Fruit fly (Drosophila melanogaster): ENCODE data around the gene CG11714.

CG11714 gene

dm6 chr3L:11515349-11516079 lies 7.0 kb downstream of the CG11714 start (continued):
- TF ChIP-seq CG10543 (GFP tag; optimal IDR thresholded peaks at IDR 0.05) = no peak
- TF ChIP-seq btn (GFP tag; optimal IDR thresholded peaks at IDR 0.05) = no peak
- TF ChIP-seq wdn (GFP tag; IDR thresholded peaks at IDR 0.05) = no peak
- TF ChIP-seq Med (GFP tag) = no peak
- no peak for TF ChIP-seq CG10462 (GFP tag; optimal IDR thresholded peaks at IDR 0.05)
- no peak for TF ChIP-seq ems (GFP tag; optimal IDR thresholded peaks at IDR 0.05)
- TF ChIP-seq Meics (GFP tag; optimal IDR thresholded peaks at IDR 0.05) = no peak
- TF ChIP-seq CG12942 (GFP tag; optimal IDR thresholded peaks at IDR 0.05) = no peak
- TF ChIP-seq CG13424 (tag; optimal IDR thresholded peaks at IDR 0.05) = no peak
- TF ChIP-seq MBD-R2 (GFP tag; IDR thresholded peaks at IDR 0.05) = no peak
- TF ChIP-seq dmrt11E (tag; optimal IDR thresholded peaks at IDR 0.05) = no peak
- TF ChIP-seq HLH3B (GFP tag; IDR thresholded peaks at IDR 0.05) = no peak
- TF ChIP-seq CG13296 (GFP tag; optimal IDR thresholded peaks at IDR 0.05) = no peak
- no peak for TF ChIP-seq CG17361 (GFP tag; IDR thresholded peaks at IDR 0.05)
- no peak for TF ChIP-seq pzg (GFP tag; optimal IDR thresholded peaks at IDR 0.05)
- no peak for TF ChIP-seq CG8765 (GFP tag; IDR thresholded peaks at IDR 0.05)
- no peak for TF ChIP-seq H15 (GFP tag; IDR thresholded peaks at IDR 0.05)
- no peak for TF ChIP-seq peb (GFP tag; IDR thresholded peaks at IDR 0.05)
- peak; percentile 23 for TF ChIP-seq gem (tag; optimal IDR thresholded peaks at IDR 0.05)
- TF ChIP-seq kni (GFP tag; optimal IDR thresholded peaks at IDR 0.05) = peak; percentile 78
- TF ChIP-seq CG18262 (tag; optimal IDR thresholded peaks at IDR 0.05) = no peak
- TF ChIP-seq H2.0 (GFP tag; IDR thresholded peaks at IDR 0.05) = no peak
- no peak for TF ChIP-seq fd102C (GFP tag; optimal IDR thresholded peaks at IDR 0.05)
- peak; percentile 7 for TF ChIP-seq CG7839 (tag; optimal IDR thresholded peaks at IDR 0.05)
- no peak for TF ChIP-seq CG6654 (GFP tag; optimal IDR thresholded peaks at IDR 0.05)
- no peak for TF ChIP-seq CG10431 (GFP tag; optimal IDR thresholded peaks at IDR 0.05)
- 0 out of 2 replicates have a peak, but pooled peaks have one; percentile 11 for TF ChIP-seq CG6689 (GFP tag; IDR thresholded peaks at IDR 0.05)
- TF ChIP-seq Atf-2 (GFP tag; optimal IDR thresholded peaks at IDR 0.05) = no peak
- TF ChIP-seq hkb (optimal IDR thresholded peaks at IDR 0.05) = no peak
- TF ChIP-seq hkb (GFP tag; IDR thresholded peaks at IDR 0.05) = no peak
- TF ChIP-seq NFAT (GFP tag; IDR thresholded peaks at IDR 0.05) = no peak
- TF ChIP-seq Hsf (GFP tag; optimal IDR thresholded peaks at IDR 0.05) = no peak
- TF ChIP-seq unpg (GFP tag; optimal IDR thresholded peaks at IDR 0.05) = peak; percentile 11
- TF ChIP-seq Doc3 (GFP tag; IDR thresholded peaks at IDR 0.05; ENCODE audit: partially characterized antibody) = no peak
- TF ChIP-seq CG11504 (tag; optimal IDR thresholded peaks at IDR 0.05) = peak; percentile 12
- TF ChIP-seq croc (GFP tag; conservative IDR thresholded peaks at IDR 0.05) = no peak
- TF ChIP-seq CoRest (tag; optimal IDR thresholded peaks at IDR 0.05) = no peak
- TF ChIP-seq CG15479 (GFP tag; optimal IDR thresholded peaks at IDR 0.05) = no peak
- TF ChIP-seq dan (GFP tag; IDR thresholded peaks at IDR 0.05) = no peak
- TF ChIP-seq Lhr (GFP tag; optimal IDR thresholded peaks at IDR 0.05) = no peak
- no peak for TF ChIP-seq CG16813 (GFP tag; IDR thresholded peaks at IDR 0.05; ENCODE audit: partially characterized antibody)
- no peak for TF ChIP-seq crc (GFP tag; optimal IDR thresholded peaks at IDR 0.05)
- TF ChIP-seq seq (GFP tag; IDR thresholded peaks at IDR 0.05) = no peak
- TF ChIP-seq CG18764 (GFP tag; optimal IDR thresholded peaks at IDR 0.05) = no peak
- no peak for TF ChIP-seq sens-2 (GFP tag; IDR thresholded peaks at IDR 0.05)
- no peak for TF ChIP-seq so (GFP tag; IDR thresholded peaks at IDR 0.05)
- no peak for TF ChIP-seq grn (GFP tag; optimal IDR thresholded peaks at IDR 0.05)
- TF ChIP-seq CG4730 (GFP tag; IDR thresholded peaks at IDR 0.05) = no peak
- TF ChIP-seq otp (GFP tag; IDR thresholded peaks at IDR 0.05) = 0 out of 3 replicates have a peak, but pooled peaks have one; percentile 32
- TF ChIP-seq lab (GFP tag; optimal IDR thresholded peaks at IDR 0.05) = no peak
- no peak for TF ChIP-seq CG3281 (GFP tag; optimal IDR thresholded peaks at IDR 0.05)
